Worm (Caenorhabditis elegans) whole organism, midembryonic: ENCODE results near the gene rde-4.

Experiments
- T22C8.4 ChIP-seq: fragments of 200-800 bp; sonication (Bioruptor generic); IDR thresholded peaks from 2 replicates; pipeline ENCODE4 v1.3.6; 2022; ENCODE audit warnings: missing genetic modification characterization, missing compliant biosample characterization
- cog-1 ChIP-seq: sonication (generic microtip); optimal IDR thresholded peaks from 2 replicates; lab custom pipeline; 2016; ENCODE audit warnings: missing genetic modification characterization, missing compliant biosample characterization
- flt-1 ChIP-seq: fragments of 200-800 bp; sonication (Bioruptor generic); IDR thresholded peaks from 2 replicates; pipeline ENCODE4 v1.3.6; 2022; ENCODE audit warnings: missing genetic modification characterization, missing compliant biosample characterization
- klf-2 ChIP-seq: fragments of 200-800 bp; sonication (Bioruptor generic); conservative IDR thresholded peaks from 2 replicates; pipeline ENCODE4 v1.3.6; 2022; ENCODE audit warnings: missing genetic modification reagents, missing genetic modification characterization, missing compliant biosample characterization
- med-1 ChIP-seq: sonication (generic microtip); optimal IDR thresholded peaks from 2 replicates; lab custom pipeline; 2017; ENCODE audit warnings: missing genetic modification characterization, mild to moderate bottlenecking, missing compliant biosample characterization, antibody characterized with exemption, missing genetic modification reagents; ENCODE audit not compliant: insufficient read depth
- ref-1 ChIP-seq: fragments of 200-800 bp; sonication (Bioruptor generic); conservative IDR thresholded peaks from 2 replicates; pipeline ENCODE4 v1.3.6; 2022; ENCODE audit warnings: missing genetic modification reagents, missing genetic modification characterization, missing compliant biosample characterization
- tab-1 ChIP-seq: fragments of 200-800 bp; sonication (Bioruptor generic); IDR thresholded peaks from 2 replicates; pipeline ENCODE4 v1.3.6; 2022; ENCODE audit warnings: missing genetic modification characterization, missing compliant biosample characterization
- ztf-23 ChIP-seq: fragments of 200-800 bp; sonication (Bioruptor generic); IDR thresholded peaks from 2 replicates; pipeline ENCODE4 v1.3.6; 2022; ENCODE audit warnings: missing genetic modification reagents, missing genetic modification characterization, missing compliant biosample characterization
- ztf-29 ChIP-seq: fragments of 200-800 bp; sonication (Bioruptor generic); IDR thresholded peaks from 2 replicates; pipeline ENCODE4 v1.3.6; 2022; ENCODE audit warnings: missing genetic modification reagents, missing genetic modification characterization, missing compliant biosample characterization

ce11 chrIII:10248441-10249137, 30.1 kb upstream of the rde-4 start, which contains the start of the genes div-1 and cor-1:
- no peak for TF ChIP-seq ztf-29 (GFP tag; lab: Robert Waterston, UW)
- TF ChIP-seq flt-1 (GFP tag; lab: Robert Waterston, UW) = no peak
- TF ChIP-seq med-1 (GFP tag; lab: Kevin White, UChicago) = no peak
- TF ChIP-seq T22C8.4 (GFP tag; lab: Robert Waterston, UW) = no peak
- 0 out of 2 replicates have a peak, but pooled peaks have one; percentile 8 for TF ChIP-seq ref-1 (GFP tag; lab: Robert Waterston, UW)
- no peak for TF ChIP-seq tab-1
- no peak for TF ChIP-seq klf-2 (GFP tag; lab: Robert Waterston, UW)
- TF ChIP-seq ztf-23 (GFP tag; lab: Robert Waterston, UW) = no peak
- TF ChIP-seq cog-1 (tag; lab: Kevin White, UChicago) = no peak
